Worm (Caenorhabditis elegans) whole organism, L1 larva: ENCODE measurements around the gene nspd-3.

Experiments used
- nhr-12 ChIP-seq: sonication (generic microtip); optimal IDR thresholded peaks from 2 replicates; lab custom pipeline; 2017; ENCODE audit warnings: missing biosample characterization, missing genetic modification characterization
- nhr-20 ChIP-seq: sonication (generic microtip); optimal IDR thresholded peaks from 2 replicates; lab custom pipeline; 2016; ENCODE audit warnings: mild to moderate bottlenecking, missing genetic modification characterization, missing compliant biosample characterization
- zag-1 ChIP-seq: fragments of 150-350 bp; optimal IDR thresholded peaks from 2 replicates; lab custom pipeline; 2014; ENCODE audit warnings: missing biosample characterization, missing genetic modification characterization
- zip-4 ChIP-seq: fragments of 200-800 bp; sonication (Bioruptor generic); optimal IDR thresholded peaks from 2 replicates; lab custom pipeline; 2018; ENCODE audit warnings: mild to moderate bottlenecking, missing genetic modification characterization, moderate library complexity, missing compliant biosample characterization

ce11 chrIV:5183755-5184166 lies 20.9 kb upstream of the nspd-3 start, which contains the start of gene W03F8.4:
- TF ChIP-seq zag-1 (tag; lab: Kevin White, UChicago) (no peak), nhr-20 (peak; percentile 96), nhr-12 (tag; lab: Kevin White, UChicago) (no peak), zip-4 (GFP tag; lab: Kevin White, UChicago) (peak; percentile 86)
